Fruit fly (Drosophila melanogaster): ENCODE measurements around the gene eIF3e.
A peak's percentile ranks its signal among the peaks of the same experiment; 100 is the strongest.

Gene eIF3e

DNA sequence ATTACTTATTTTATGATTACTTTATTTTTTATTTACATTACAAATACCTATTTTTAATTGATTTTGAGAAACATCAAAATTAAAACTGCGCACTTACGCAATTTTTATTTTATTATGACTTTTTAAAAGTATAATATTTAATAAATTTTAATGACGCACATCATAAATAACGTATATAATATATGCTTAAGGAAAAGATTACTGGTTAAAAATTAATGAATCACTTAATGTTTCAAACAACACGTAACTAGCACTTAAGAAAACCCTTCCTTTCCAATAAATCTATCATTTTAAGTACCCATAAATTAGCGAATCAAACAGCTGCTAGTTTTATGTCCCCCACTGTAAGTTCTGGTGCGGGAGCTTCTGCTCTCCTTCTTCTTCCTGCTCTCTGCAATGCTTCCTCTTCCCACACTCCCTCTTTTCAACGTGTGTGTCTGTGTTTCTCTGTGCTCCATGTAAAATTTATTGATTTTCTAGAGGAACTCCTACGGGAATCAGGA, 20.1 kb upstream of the eIF3e start (continued):
- TF ChIP-seq CG11560 (tag; IDR thresholded peaks at IDR 0.05) (no peak), lmd (GFP tag; IDR thresholded peaks at IDR 0.05) (peak; percentile 50; the same call in 1 of the 2 replicates), CG17328 (GFP tag; IDR thresholded peaks at IDR 0.05) (peak; percentile 55; the same call in 1 of the 2 replicates), gro (GFP tag; optimal IDR thresholded peaks at IDR 0.05) (no peak), Lhr (GFP tag; optimal IDR thresholded peaks at IDR 0.05) (peak; percentile 35), mld (GFP tag; IDR thresholded peaks at IDR 0.05; ENCODE audit: partially characterized antibody) (no peak), CG9932 (GFP tag; IDR thresholded peaks at IDR 0.05) (peak; percentile 23), tna (GFP tag; IDR thresholded peaks at IDR 0.05; ENCODE audit: partially characterized antibody) (no peak), E2f1 (GFP tag; IDR thresholded peaks at IDR 0.05) (peak; percentile 20; the same call in 1 of the 2 replicates), Atf6 (GFP tag; IDR thresholded peaks at IDR 0.05) (0 out of 2 replicates have a peak, but pooled peaks have one; percentile 10), CG15514 (GFP tag; optimal IDR thresholded peaks at IDR 0.05) (peak; percentile 26), Hr51 (GFP tag; optimal IDR thresholded peaks at IDR 0.05) (peak in 1 of 2 experiments; percentile 76), al (GFP tag; IDR thresholded peaks at IDR 0.05) (0 out of 2 replicates have a peak, but pooled peaks have one; percentile 13), cato (GFP tag; optimal IDR thresholded peaks at IDR 0.05; ENCODE audit: borderline replicate concordance) (no peak), z (GFP tag; IDR thresholded peaks at IDR 0.05) (peak; percentile 25; the same call in 1 of the 3 replicates), gce (GFP tag; IDR thresholded peaks at IDR 0.05) (no peak), CG6689 (GFP tag; IDR thresholded peaks at IDR 0.05) (peak; percentile 61), ken (GFP tag; IDR thresholded peaks at IDR 0.05) (peak; percentile 40; the same call in 1 of the 3 replicates), zfh2 (GFP tag; optimal IDR thresholded peaks at IDR 0.05) (no peak), psq (GFP tag; optimal IDR thresholded peaks at IDR 0.05) (no peak), CG18476 (GFP tag; optimal IDR thresholded peaks at IDR 0.05) (no peak), Med (GFP tag) (peak; percentile 33), CG12391 (tag; optimal IDR thresholded peaks at IDR 0.05) (peak; percentile 75), zf30C (GFP tag; optimal IDR thresholded peaks at IDR 0.05) (no peak), CG12299 (tag; optimal IDR thresholded peaks at IDR 0.05) (no peak), hbn (GFP tag; IDR thresholded peaks at IDR 0.05; ENCODE audit: partially characterized antibody) (no peak), exex (tag; optimal IDR thresholded peaks at IDR 0.05) (no peak), CG9876 (GFP tag; optimal IDR thresholded peaks at IDR 0.05) (no peak), ewg (GFP tag; optimal IDR thresholded peaks at IDR 0.05) (peak; percentile 31), unc-4 (GFP tag; IDR thresholded peaks at IDR 0.05; ENCODE audit: partially characterized antibody) (no peak), bab2 (GFP tag; optimal IDR thresholded peaks at IDR 0.05) (no peak), Nf-YA (GFP tag; IDR thresholded peaks at IDR 0.05) (no peak), ind (GFP tag; optimal IDR thresholded peaks at IDR 0.05) (peak; percentile 30), eve (GFP tag; optimal IDR thresholded peaks at IDR 0.05) (peak in 1 of 2 experiments; percentile 79), scrt (GFP tag; optimal IDR thresholded peaks at IDR 0.05) (no peak), Dip2 (GFP tag; IDR thresholded peaks at IDR 0.05) (no peak), da (GFP tag; optimal IDR thresholded peaks at IDR 0.05) (no peak), MTF-1 (GFP tag; optimal IDR thresholded peaks at IDR 0.05; ENCODE audit: borderline replicate concordance) (no peak), CG11723 (GFP tag; optimal IDR thresholded peaks at IDR 0.05) (peak; percentile 42), Vsx1 (GFP tag; optimal IDR thresholded peaks at IDR 0.05) (peak; percentile 42), CG16813 (GFP tag; IDR thresholded peaks at IDR 0.05; ENCODE audit: partially characterized antibody) (no peak), CG12071 (GFP tag; optimal IDR thresholded peaks at IDR 0.05) (peak; percentile 23), aop (GFP tag; IDR thresholded peaks at IDR 0.05) (no peak), NfI (GFP tag; optimal IDR thresholded peaks at IDR 0.05) (peak; percentile 68), CG3407 (GFP tag; optimal IDR thresholded peaks at IDR 0.05) (peak; percentile 31), CG10565 (GFP tag; optimal IDR thresholded peaks at IDR 0.05) (no peak), Rx (GFP tag; IDR thresholded peaks at IDR 0.05) (no peak), CG9727 (GFP tag; optimal IDR thresholded peaks at IDR 0.05) (peak; percentile 70), CG31365 (tag; optimal IDR thresholded peaks at IDR 0.05) (no peak), Atf-2 (GFP tag; optimal IDR thresholded peaks at IDR 0.05) (no peak)
